Worm (Caenorhabditis elegans) whole organism, young adult: ENCODE data around the gene lact-2.

ENCODE experiments used
- F37B4.10 ChIP-seq: fragments of 200-800 bp; sonication (Bioruptor generic); IDR thresholded peaks from 2 replicates; pipeline ENCODE4 v1.3.6; 2022; ENCODE audit warnings: missing genetic modification characterization, missing compliant biosample characterization
- egrh-3 ChIP-seq: fragments of 200-800 bp; sonication (Bioruptor generic); IDR thresholded peaks from 2 replicates; pipeline ENCODE4 v1.3.6; 2022; ENCODE audit warnings: missing genetic modification reagents, missing genetic modification characterization, missing compliant biosample characterization
- fkh-3 ChIP-seq: sonication (generic microtip); optimal IDR thresholded peaks from 2 replicates; lab custom pipeline; 2016; ENCODE audit warnings: mild to moderate bottlenecking, missing genetic modification characterization, missing compliant biosample characterization
- nhr-120 ChIP-seq: fragments of 200-800 bp; sonication (Bioruptor generic); IDR thresholded peaks from 2 replicates; pipeline ENCODE4 v1.3.6; 2022; ENCODE audit warnings: missing genetic modification characterization, missing compliant biosample characterization
- unc-130 ChIP-seq: sonication (generic microtip); optimal IDR thresholded peaks from 2 replicates; lab custom pipeline; 2016; ENCODE audit warnings: missing genetic modification reagents, missing genetic modification characterization, missing compliant biosample characterization
- zfh-2 ChIP-seq: fragments of 200-800 bp; sonication (Bioruptor generic); conservative IDR thresholded peaks from 2 replicates; pipeline ENCODE4 v1.3.6; 2022; ENCODE audit warnings: missing genetic modification reagents, missing genetic modification characterization, missing compliant biosample characterization

ce11 chrII:10116690-10117089 lies 22.0 kb downstream of the lact-2 start:
- peak; percentile 53; the same call in 1 of the 2 replicates for TF ChIP-seq zfh-2 (GFP tag; lab: Robert Waterston, UW)
- TF ChIP-seq F37B4.10 (GFP tag; lab: Robert Waterston, UW), result no peak
- no peak for TF ChIP-seq egrh-3 (GFP tag; lab: Robert Waterston, UW)
- no peak for TF ChIP-seq unc-130 (GFP tag; lab: Kevin White, UChicago)
- no peak for TF ChIP-seq fkh-3 (tag; lab: Kevin White, UChicago)
- no peak for TF ChIP-seq nhr-120
